Worm (Caenorhabditis elegans): ENCODE measurements around the gene ndua-1.

DNA sequence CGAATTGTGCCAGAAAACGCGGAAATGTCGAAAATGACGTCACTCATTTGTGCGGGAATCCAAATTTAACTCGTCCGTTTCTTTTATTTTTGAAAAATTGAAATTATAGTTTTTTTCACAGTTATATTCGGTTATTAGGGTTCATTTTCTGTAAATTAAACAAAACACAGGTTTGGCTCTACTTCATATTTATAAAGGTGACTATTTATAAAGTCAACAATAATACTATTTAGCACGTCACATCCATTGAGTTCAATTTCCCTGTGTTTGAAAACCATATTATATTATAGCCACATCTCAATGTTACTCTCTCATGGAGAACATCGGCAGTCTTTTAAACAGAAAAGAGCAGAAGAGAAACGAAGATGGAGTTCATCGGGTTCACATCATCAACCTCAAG lies 11.0 kb upstream of the ndua-1 start, which contains the start of gene twk-35:
- TF ChIP-seq ceh-16 (tag; optimal IDR thresholded peaks at IDR 0.05) (no peak), skn-1 (tag; optimal IDR thresholded peaks at IDR 0.05) (no peak), ztf-11 (tag; optimal IDR thresholded peaks at IDR 0.05) (no peak), ama-1 (optimal IDR thresholded peaks at IDR 0.05) (no peak), ztf-4 (tag; optimal IDR thresholded peaks at IDR 0.05) (no peak), elt-3 (tag; optimal IDR thresholded peaks at IDR 0.05) (no peak), ceh-28 (tag; optimal IDR thresholded peaks at IDR 0.05) (no peak), pqm-1 (tag; optimal IDR thresholded peaks at IDR 0.05) (no peak), unc-39 (tag; optimal IDR thresholded peaks at IDR 0.05) (no peak), nhr-77 (tag; optimal IDR thresholded peaks at IDR 0.05) (no peak), snpc-4 (tag; optimal IDR thresholded peaks at IDR 0.05) (no peak), zag-1 (tag; optimal IDR thresholded peaks at IDR 0.05) (no peak), nhr-76 (tag; optimal IDR thresholded peaks at IDR 0.05) (no peak)

All from whole organism, L3 larva.